Worm (Caenorhabditis elegans): Measurements from ENCODE around the gene aman-2.

- TF ChIP-seq flt-1 (GFP tag; IDR thresholded peaks at IDR 0.05) (no peak), sea-1 (GFP tag; conservative IDR thresholded peaks at IDR 0.05) (no peak), ama-1 (optimal IDR thresholded peaks at IDR 0.05) (no peak), aly-1 (tag; optimal IDR thresholded peaks at IDR 0.05) (no peak), ets-7 (tag; optimal IDR thresholded peaks at IDR 0.05) (no peak)
These were observed 1.8 kb upstream of the aman-2 start, which contains the start of gene F58H1.8 for ce11 chrV:11934848-11935247.

Measured in whole organism, early embryonic.